Fruit fly (Drosophila melanogaster): Measurements from ENCODE around the gene CG15803.

- TF ChIP-seq CG7045 (GFP tag; optimal IDR thresholded peaks at IDR 0.05) (no peak), CG33017 (tag; optimal IDR thresholded peaks at IDR 0.05) (no peak), CG7101 (tag; optimal IDR thresholded peaks at IDR 0.05) (no peak), kay (GFP tag; ENCODE audit: borderline replicate concordance) (no peak), Clk (GFP tag; optimal IDR thresholded peaks at IDR 0.05) (no peak), cic (GFP tag; optimal IDR thresholded peaks at IDR 0.05) (no peak), CG14711 (tag; optimal IDR thresholded peaks at IDR 0.05) (no peak), tj (GFP tag; optimal IDR thresholded peaks at IDR 0.05) (no peak), bab1 (GFP tag; optimal IDR thresholded peaks at IDR 0.05) (no peak), Mnt (GFP tag; optimal IDR thresholded peaks at IDR 0.05) (no peak), toe (GFP tag; optimal IDR thresholded peaks at IDR 0.05) (no peak), Hr96 (GFP tag; optimal IDR thresholded peaks at IDR 0.05) (no peak), CG1620 (GFP tag; optimal IDR thresholded peaks at IDR 0.05) (no peak)
Measured at dm6 chr3R:18288677-18289076, 71.9 kb downstream of the CG15803 start, which contains the start of gene CG7131.

All from whole organism, adult.